Worm (Caenorhabditis elegans) whole organism, L3 larva: ENCODE data around the gene F38A6.4.

Experiments
- R02D3.7 ChIP-seq: fragments of 150-350 bp; optimal IDR thresholded peaks from 2 replicates; lab custom pipeline; 2014; ENCODE audit warnings: missing biosample characterization, missing genetic modification characterization
- aly-2 ChIP-seq: fragments of 150-350 bp; optimal IDR thresholded peaks from 2 replicates; lab custom pipeline; 2014; ENCODE audit warnings: missing biosample characterization, missing genetic modification characterization
- ama-1 ChIP-seq: fragments of 150-350 bp; optimal IDR thresholded peaks from 2 replicates; lab custom pipeline; 2018
- ceh-16 ChIP-seq: sonication (generic microtip); optimal IDR thresholded peaks from 2 replicates; lab custom pipeline; 2017; ENCODE audit warnings: missing biosample characterization, missing genetic modification characterization
- ceh-82 ChIP-seq: fragments of 150-350 bp; optimal IDR thresholded peaks from 2 replicates; lab custom pipeline; 2014; ENCODE audit warnings: missing biosample characterization, missing genetic modification characterization
- ceh-9 ChIP-seq: sonication (generic microtip); optimal IDR thresholded peaks from 2 replicates; lab custom pipeline; 2018; ENCODE audit warnings: missing biosample characterization, missing genetic modification characterization
- egl-5 ChIP-seq: fragments of 150-350 bp; optimal IDR thresholded peaks from 2 replicates; lab custom pipeline; 2017; ENCODE audit warnings: missing biosample characterization, missing genetic modification reagents, missing genetic modification characterization, inconsistent platforms
- elt-1 ChIP-seq: fragments of 150-350 bp; optimal IDR thresholded peaks from 2 replicates; lab custom pipeline; 2014; ENCODE audit warnings: missing biosample characterization, missing genetic modification characterization
- elt-2 ChIP-seq: sonication (generic microtip); optimal IDR thresholded peaks from 2 replicates; lab custom pipeline; 2016; ENCODE audit warnings: missing genetic modification reagents, mild to moderate bottlenecking, missing genetic modification characterization, missing compliant biosample characterization
- elt-3 ChIP-seq, 3 experiments: fragments of 150-350 bp in 1 of 3; sonication (generic microtip) in 2 of 3; optimal IDR thresholded peaks; 2 replicates in 2 of 3; 4 replicates in 1 of 3; lab custom pipeline; 2014 to 2017; ENCODE audit warnings: missing biosample characterization in 3 of 3, missing genetic modification characterization in 3 of 3
- fkh-10 ChIP-seq: sonication (generic microtip); optimal IDR thresholded peaks from 2 replicates; lab custom pipeline; 2017; ENCODE audit warnings: missing biosample characterization, missing genetic modification reagents, missing genetic modification characterization
- hmg-11 ChIP-seq: sonication (generic microtip); optimal IDR thresholded peaks from 2 replicates; lab custom pipeline; 2016; ENCODE audit warnings: missing genetic modification characterization, missing compliant biosample characterization
- jun-1 ChIP-seq: fragments of 150-350 bp; optimal IDR thresholded peaks from 2 replicates; lab custom pipeline; 2014; ENCODE audit warnings: missing biosample characterization, missing genetic modification reagents, missing genetic modification characterization
- lin-39 ChIP-seq: fragments of 150-350 bp; optimal IDR thresholded peaks from 2 replicates; lab custom pipeline; 2018; ENCODE audit warnings: missing biosample characterization, missing genetic modification reagents, missing genetic modification characterization
- lsy-12 ChIP-seq: sonication (generic microtip); optimal IDR thresholded peaks from 2 replicates; lab custom pipeline; 2016; ENCODE audit warnings: mild to moderate bottlenecking, missing genetic modification characterization, missing compliant biosample characterization
- mdl-1 ChIP-seq: fragments of 150-350 bp; optimal IDR thresholded peaks from 2 replicates; lab custom pipeline; 2014; ENCODE audit warnings: missing biosample characterization, missing genetic modification characterization
- mml-1 ChIP-seq: fragments of 150-350 bp; sonication (generic microtip); optimal IDR thresholded peaks from 3 replicates; lab custom pipeline; 2014; ENCODE audit warnings: missing biosample characterization, missing genetic modification characterization
- nfya-1 ChIP-seq: sonication (generic microtip); optimal IDR thresholded peaks from 2 replicates; lab custom pipeline; 2017; ENCODE audit warnings: missing genetic modification characterization, mild to moderate bottlenecking, missing compliant biosample characterization, antibody characterized with exemption, moderate library complexity; ENCODE audit not compliant: insufficient read depth
- nhr-12 ChIP-seq: fragments of 150-350 bp; optimal IDR thresholded peaks from 2 replicates; lab custom pipeline; 2014; ENCODE audit warnings: missing biosample characterization, missing genetic modification characterization
- nhr-237 ChIP-seq: fragments of 150-350 bp; optimal IDR thresholded peaks from 2 replicates; lab custom pipeline; 2014; ENCODE audit warnings: missing biosample characterization, missing genetic modification characterization
- nhr-25 ChIP-seq: sonication (generic microtip); optimal IDR thresholded peaks from 2 replicates; lab custom pipeline; 2017; ENCODE audit warnings: missing biosample characterization, missing genetic modification characterization
- nhr-28 ChIP-seq: fragments of 150-350 bp; optimal IDR thresholded peaks from 2 replicates; lab custom pipeline; 2014; ENCODE audit warnings: missing biosample characterization, missing genetic modification characterization
- nhr-43 ChIP-seq: sonication (generic microtip); optimal IDR thresholded peaks from 2 replicates; lab custom pipeline; 2016; ENCODE audit warnings: mild to moderate bottlenecking, missing genetic modification characterization, missing compliant biosample characterization; ENCODE audit not compliant: poor library complexity, severe bottlenecking
- nhr-67 ChIP-seq: fragments of 150-350 bp; optimal IDR thresholded peaks from 2 replicates; lab custom pipeline; 2014; ENCODE audit warnings: missing biosample characterization, missing genetic modification characterization
- nhr-76 ChIP-seq: fragments of 150-350 bp; sonication (generic microtip); optimal IDR thresholded peaks from 5 replicates; lab custom pipeline; 2014; ENCODE audit warnings: missing biosample characterization, missing genetic modification characterization
- pha-4 ChIP-seq: fragments of 150-350 bp; optimal IDR thresholded peaks from 2 replicates; lab custom pipeline; 2014; ENCODE audit warnings: missing biosample characterization, missing genetic modification reagents, missing genetic modification characterization
- pqm-1 ChIP-seq: fragments of 150-350 bp; optimal IDR thresholded peaks from 2 replicates; lab custom pipeline; 2017; ENCODE audit warnings: missing biosample characterization, missing genetic modification characterization, inconsistent platforms
- sea-2 ChIP-seq: fragments of 150-350 bp; sonication (generic microtip); optimal IDR thresholded peaks from 4 replicates; lab custom pipeline; 2014; ENCODE audit warnings: missing biosample characterization, missing genetic modification reagents, missing genetic modification characterization
- snpc-4 ChIP-seq: fragments of 150-350 bp; optimal IDR thresholded peaks from 2 replicates; lab custom pipeline; 2014; ENCODE audit warnings: missing biosample characterization, missing genetic modification characterization
- tbx-2 ChIP-seq: sonication (generic microtip); optimal IDR thresholded peaks from 2 replicates; lab custom pipeline; 2016; ENCODE audit warnings: mild to moderate bottlenecking, missing genetic modification characterization, missing compliant biosample characterization
- unc-39 ChIP-seq: sonication (generic microtip); optimal IDR thresholded peaks from 4 replicates; lab custom pipeline; 2017; ENCODE audit warnings: missing biosample characterization, missing genetic modification characterization
- unc-62 ChIP-seq: fragments of 150-350 bp; sonication (generic microtip); optimal IDR thresholded peaks from 4 replicates; lab custom pipeline; 2014; ENCODE audit warnings: missing biosample characterization, missing genetic modification reagents, missing genetic modification characterization
- zag-1 ChIP-seq: fragments of 150-350 bp; optimal IDR thresholded peaks from 2 replicates; lab custom pipeline; 2014; ENCODE audit warnings: missing biosample characterization, missing genetic modification characterization
- ztf-11 ChIP-seq: fragments of 150-350 bp; optimal IDR thresholded peaks from 2 replicates; lab custom pipeline; 2014; ENCODE audit warnings: missing biosample characterization, missing genetic modification characterization
- ztf-4 ChIP-seq: fragments of 150-350 bp; optimal IDR thresholded peaks from 2 replicates; lab custom pipeline; 2014; ENCODE audit warnings: missing biosample characterization, missing genetic modification characterization

The F38A6.4 gene

ce11 chrV:20763192-20763591 lies 12.0 kb downstream of the F38A6.4 start:
- TF ChIP-seq zag-1 (tag; lab: Kevin White, UChicago) (no peak), nhr-76 (no peak), nhr-28 (tag; lab: Kevin White, UChicago) (no peak), mdl-1 (tag; lab: Kevin White, UChicago) (no peak), fkh-10 (GFP tag; lab: Kevin White, UChicago) (no peak), egl-5 (no peak), nhr-25 (tag; lab: Kevin White, UChicago) (no peak), ztf-11 (tag; lab: Kevin White, UChicago) (no peak), ztf-4 (tag; lab: Kevin White, UChicago) (no peak), mml-1 (no peak), nhr-43 (tag; lab: Kevin White, UChicago) (no peak), ceh-9 (tag; lab: Kevin White, UChicago) (no peak), pqm-1 (tag; lab: Kevin White, UChicago) (no peak), R02D3.7 (tag; lab: Kevin White, UChicago) (no peak), nhr-237 (tag; lab: Kevin White, UChicago) (no peak), unc-62 (GFP tag; lab: Kevin White, UChicago) (no peak), ceh-82 (tag; lab: Kevin White, UChicago) (no peak), lin-39 (tag; lab: Kevin White, UChicago) (no peak), pha-4 (no peak)

DNA sequence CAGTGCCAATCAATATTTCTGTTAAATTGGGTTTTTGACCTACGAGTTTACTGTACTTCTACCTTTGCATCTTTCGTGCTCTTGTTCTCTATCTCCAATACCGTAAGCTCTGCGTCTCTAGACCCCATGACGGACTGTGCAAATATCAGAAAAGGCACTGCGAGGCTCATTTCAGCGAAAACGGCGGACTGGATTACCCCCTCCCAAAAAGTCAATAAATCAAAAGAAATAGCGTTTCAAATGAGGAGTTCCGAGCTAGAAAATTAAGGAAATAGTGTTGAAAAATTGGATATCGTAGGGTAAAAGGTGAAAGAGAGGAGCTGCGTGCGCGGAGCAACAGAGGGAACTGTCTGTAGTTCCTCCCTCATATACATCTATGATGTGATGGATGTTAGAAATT lies 13.4 kb downstream of the F38A6.4 start:
- TF ChIP-seq elt-2 (no peak), tbx-2 (no peak), nhr-28 (tag; lab: Kevin White, UChicago) (no peak), mdl-1 (tag; lab: Kevin White, UChicago) (no peak), aly-2 (no peak), elt-3 (tag; optimal IDR thresholded peaks at IDR 0.05; lab: Kevin White, UChicago) (no peak), R02D3.7 (tag; lab: Kevin White, UChicago) (no peak), pqm-1 (tag; lab: Kevin White, UChicago) (no peak)

- no peak for TF ChIP-seq hmg-11
- no peak for TF ChIP-seq ceh-16
- no peak for TF ChIP-seq sea-2 (GFP tag; lab: Kevin White, UChicago)
- TF ChIP-seq nfya-1: no peak
- no peak for TF ChIP-seq pqm-1 (tag; lab: Kevin White, UChicago)
- TF ChIP-seq elt-1 (tag; lab: Kevin White, UChicago): no peak
These were observed 17.1 kb downstream of the F38A6.4 start for ce11 chrV:20758106-20758505.

ce11 chrV:20757255-20757654 lies 17.9 kb downstream of the F38A6.4 start:
- TF ChIP-seq ceh-9 (tag; lab: Kevin White, UChicago): no peak
- TF ChIP-seq nhr-237 (tag; lab: Kevin White, UChicago): no peak
- no peak for TF ChIP-seq lsy-12
- no peak for TF ChIP-seq pqm-1 (tag; lab: Kevin White, UChicago)
- TF ChIP-seq nhr-28 (tag; lab: Kevin White, UChicago): no peak
- TF ChIP-seq unc-39: no peak
- TF ChIP-seq jun-1 (tag; lab: Kevin White, UChicago): no peak
- TF ChIP-seq snpc-4 (tag; lab: Kevin White, UChicago): no peak
- no peak for TF ChIP-seq ama-1 (lab: Kevin White, UChicago)

ce11 chrV:20756385-20756996 lies 18.7 kb downstream of the F38A6.4 start:
- TF ChIP-seq pha-4: peak; percentile 100
- TF ChIP-seq nfya-1: peak; percentile 30
- TF ChIP-seq nhr-28 (tag; lab: Kevin White, UChicago): no peak
- no peak for TF ChIP-seq nhr-76
- TF ChIP-seq nhr-237 (tag; lab: Kevin White, UChicago): no peak

ce11 chrV:20755494-20755893 lies 19.7 kb downstream of the F38A6.4 start:
- TF ChIP-seq pqm-1 (tag; lab: Kevin White, UChicago) (peak; percentile 47), nhr-12 (tag; lab: Kevin White, UChicago) (no peak), mml-1 (no peak), elt-2 (peak; percentile 18), pha-4 (peak; percentile 65), nhr-25 (tag; lab: Kevin White, UChicago) (no peak), nhr-67 (no peak)
